Fruit fly (Drosophila melanogaster): ENCODE measurements around the gene Dad.

Dad gene

dm6 chr3R:17056183-17056904, 2.5 kb downstream of the Dad start (continued):
- TF ChIP-seq Xbp1 (GFP tag; optimal IDR thresholded peaks at IDR 0.05) (no peak), cg (GFP tag; optimal IDR thresholded peaks at IDR 0.05) (peak; percentile 100), CG3163 (GFP tag; optimal IDR thresholded peaks at IDR 0.05) (peak; percentile 31), nau (GFP tag; optimal IDR thresholded peaks at IDR 0.05) (peak; percentile 32), CG7786 (GFP tag; optimal IDR thresholded peaks at IDR 0.05) (no peak), dati (GFP tag; IDR thresholded peaks at IDR 0.05) (no peak), CG2712 (tag; optimal IDR thresholded peaks at IDR 0.05) (peak; percentile 9), HLH3B (GFP tag; IDR thresholded peaks at IDR 0.05) (no peak), Rx (GFP tag; IDR thresholded peaks at IDR 0.05) (0 out of 2 replicates have a peak, but pooled peaks have one; percentile 25), fd64A (GFP tag; optimal IDR thresholded peaks at IDR 0.05) (no peak), CG12155 (GFP tag; optimal IDR thresholded peaks at IDR 0.05) (no peak), Poxn (GFP tag; IDR thresholded peaks at IDR 0.05) (no peak), Awh (GFP tag; IDR thresholded peaks at IDR 0.05) (no peak), Atf6 (GFP tag; IDR thresholded peaks at IDR 0.05) (peak; percentile 50), emc (GFP tag; optimal IDR thresholded peaks at IDR 0.05) (no peak), CG8290 (GFP tag; optimal IDR thresholded peaks at IDR 0.05) (no peak), CG8290 (tag; optimal IDR thresholded peaks at IDR 0.05) (peak in 1 of 2 experiments; percentile 36), lola (GFP tag; optimal IDR thresholded peaks at IDR 0.05) (peak in 1 of 3 experiments; percentile 69), Xrp1 (GFP tag; IDR thresholded peaks at IDR 0.05) (no peak), CG8281 (tag; optimal IDR thresholded peaks at IDR 0.05) (peak; percentile 92), Max (GFP tag; optimal IDR thresholded peaks at IDR 0.05) (no peak), zfh1 (GFP tag; IDR thresholded peaks at IDR 0.05) (0 out of 3 replicates have a peak, but pooled peaks have one; percentile 52), exex (tag; optimal IDR thresholded peaks at IDR 0.05) (peak; percentile 57), nerfin-1 (tag; optimal IDR thresholded peaks at IDR 0.05) (no peak), scrt (GFP tag; optimal IDR thresholded peaks at IDR 0.05) (peak; percentile 77), jing (GFP tag; optimal IDR thresholded peaks at IDR 0.05) (no peak), bsh (GFP tag; optimal IDR thresholded peaks at IDR 0.05) (peak in 1 of 2 experiments; percentile 58), CG10431 (GFP tag; optimal IDR thresholded peaks at IDR 0.05) (no peak), CG7928 (GFP tag; optimal IDR thresholded peaks at IDR 0.05) (no peak), CG17186 (GFP tag; optimal IDR thresholded peaks at IDR 0.05) (no peak), CG14965 (GFP tag; optimal IDR thresholded peaks at IDR 0.05; ENCODE audit: borderline replicate concordance) (no peak), sd (tag; optimal IDR thresholded peaks at IDR 0.05) (peak; percentile 99), Six4 (GFP tag; optimal IDR thresholded peaks at IDR 0.05) (no peak), Dip3 (GFP tag; optimal IDR thresholded peaks at IDR 0.05) (peak; percentile 18), CG18764 (GFP tag; optimal IDR thresholded peaks at IDR 0.05) (no peak), CG17802 (tag; optimal IDR thresholded peaks at IDR 0.05) (no peak), bbx (GFP tag; IDR thresholded peaks at IDR 0.05; ENCODE audit: partially characterized antibody) (0 out of 2 replicates have a peak, but pooled peaks have one; percentile 27), da (GFP tag; optimal IDR thresholded peaks at IDR 0.05) (no peak), ara (GFP tag; IDR thresholded peaks at IDR 0.05) (no peak), twi (tag; optimal IDR thresholded peaks at IDR 0.05) (peak; percentile 59), en (GFP tag; optimal IDR thresholded peaks at IDR 0.05) (no peak), B-H2 (GFP tag; optimal IDR thresholded peaks at IDR 0.05) (peak; percentile 24), CG2116 (GFP tag; optimal IDR thresholded peaks at IDR 0.05) (peak; percentile 14), CG17568 (GFP tag; optimal IDR thresholded peaks at IDR 0.05) (no peak), CG34224 (GFP tag; IDR thresholded peaks at IDR 0.05; ENCODE audit: partially characterized antibody) (peak; percentile 51; the same call in 1 of the 3 replicates), CG17359 (tag; optimal IDR thresholded peaks at IDR 0.05) (no peak), YL-1 (GFP tag; optimal IDR thresholded peaks at IDR 0.05) (no peak), sima (GFP tag; optimal IDR thresholded peaks at IDR 0.05) (no peak), sug (tag; optimal IDR thresholded peaks at IDR 0.05) (peak; percentile 87)

Measured in whole organism, embryonic.